Worm (Caenorhabditis elegans): ENCODE results near the gene fbxc-26.

Gene fbxc-26

DNA sequence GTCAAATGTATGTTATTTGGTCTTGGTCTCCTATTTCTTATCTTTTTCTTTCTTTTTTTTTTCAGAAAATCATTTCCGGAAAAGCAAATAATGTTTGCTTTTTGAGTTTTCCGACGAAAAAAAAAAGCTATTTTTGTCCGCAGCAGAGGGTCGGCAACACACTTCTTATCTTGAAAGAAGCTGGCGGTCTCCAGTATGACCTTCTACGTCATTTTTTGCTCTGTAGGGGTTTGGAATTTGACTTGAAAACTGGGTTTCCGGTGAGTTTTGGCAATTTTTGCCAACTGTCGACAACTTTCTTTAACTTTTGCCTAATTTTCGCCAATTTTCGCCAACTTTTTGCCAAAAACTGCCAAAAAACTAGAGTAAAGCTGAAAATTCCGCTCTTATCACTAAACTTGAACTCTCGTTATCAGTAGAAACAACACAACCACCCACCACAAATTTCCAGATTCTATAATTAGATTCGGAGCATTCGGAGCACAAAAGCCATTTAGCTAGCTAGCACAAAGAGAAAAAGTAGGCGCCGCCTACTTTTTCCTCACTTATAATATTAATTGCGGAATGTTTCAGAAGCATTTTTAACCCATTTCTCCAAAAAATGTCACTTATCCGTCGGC, 24.1 kb downstream of the fbxc-26 start, which contains the start of gene nhx-6:
nhx-6 (plus strand) TSS at position 570 of the 620 bp plus-strand sequence.
- TF ChIP-seq nhr-76 (tag; optimal IDR thresholded peaks at IDR 0.05) (no peak), fos-1 (tag; optimal IDR thresholded peaks at IDR 0.05) (no peak), unc-39 (tag; optimal IDR thresholded peaks at IDR 0.05) (no peak), nhr-43 (tag; optimal IDR thresholded peaks at IDR 0.05; ENCODE audit: poor library complexity, severe bottlenecking) (no peak), tbx-2 (tag; optimal IDR thresholded peaks at IDR 0.05) (no peak), lin-15B (tag; optimal IDR thresholded peaks at IDR 0.05) (no peak), elt-2 (tag; optimal IDR thresholded peaks at IDR 0.05) (peak; percentile 66), eor-1 (tag; optimal IDR thresholded peaks at IDR 0.05) (no peak), sea-2 (GFP tag; optimal IDR thresholded peaks at IDR 0.05) (no peak), ztf-11 (tag; optimal IDR thresholded peaks at IDR 0.05) (no peak), hmg-11 (tag; optimal IDR thresholded peaks at IDR 0.05) (no peak), nhr-12 (tag; optimal IDR thresholded peaks at IDR 0.05) (no peak), pqm-1 (tag; optimal IDR thresholded peaks at IDR 0.05) (peak; percentile 5), elt-3 (tag; optimal IDR thresholded peaks at IDR 0.05) (no peak), fkh-10 (GFP tag; optimal IDR thresholded peaks at IDR 0.05) (no peak), nhr-28 (tag; optimal IDR thresholded peaks at IDR 0.05) (no peak)

DNA sequence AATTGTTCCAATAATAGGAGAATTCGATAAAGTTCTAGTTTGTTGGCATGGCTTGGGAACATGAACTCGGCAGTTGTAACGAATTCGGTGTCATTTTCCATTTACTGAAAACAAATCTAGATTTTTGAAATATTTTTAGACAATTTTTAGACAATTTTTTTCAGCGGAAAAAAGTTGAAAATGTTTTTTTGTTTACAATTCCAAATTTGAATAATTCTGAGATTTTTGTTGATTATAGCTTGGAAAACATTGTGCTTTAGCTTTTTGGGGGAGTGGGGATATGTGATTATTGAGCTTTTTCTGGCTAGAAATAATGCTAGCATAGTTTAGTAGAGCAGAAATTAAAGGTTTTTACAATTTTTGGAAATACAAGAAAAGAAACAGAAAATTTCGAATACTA, 25.5 kb downstream of the fbxc-26 start, which contains the start of gene srw-97:
srw-97 (minus strand) TSS at position 101 of the 400 bp plus-strand sequence.
- TF ChIP-seq lin-39 (tag; optimal IDR thresholded peaks at IDR 0.05), result no peak
- TF ChIP-seq nhr-77 (tag; optimal IDR thresholded peaks at IDR 0.05), result no peak
- no peak for TF ChIP-seq ama-1 (optimal IDR thresholded peaks at IDR 0.05)
- TF ChIP-seq ztf-11 (tag; optimal IDR thresholded peaks at IDR 0.05), result no peak
- TF ChIP-seq R02D3.7 (tag; optimal IDR thresholded peaks at IDR 0.05), result no peak
- no peak for TF ChIP-seq hmg-11 (tag; optimal IDR thresholded peaks at IDR 0.05)
- TF ChIP-seq aly-2 (tag; optimal IDR thresholded peaks at IDR 0.05), result no peak
- TF ChIP-seq nhr-43 (tag; optimal IDR thresholded peaks at IDR 0.05; ENCODE audit: poor library complexity, severe bottlenecking), result no peak
- TF ChIP-seq nhr-25 (tag; optimal IDR thresholded peaks at IDR 0.05), result no peak
- no peak for TF ChIP-seq ceh-16 (tag; optimal IDR thresholded peaks at IDR 0.05)
- TF ChIP-seq tbx-2 (tag; optimal IDR thresholded peaks at IDR 0.05), result no peak
- TF ChIP-seq unc-62 (GFP tag; optimal IDR thresholded peaks at IDR 0.05), result no peak
- TF ChIP-seq nhr-23 (tag; optimal IDR thresholded peaks at IDR 0.05), result no peak
- TF ChIP-seq ceh-28 (tag; optimal IDR thresholded peaks at IDR 0.05), result no peak
- TF ChIP-seq fos-1 (tag; optimal IDR thresholded peaks at IDR 0.05), result no peak

DNA sequence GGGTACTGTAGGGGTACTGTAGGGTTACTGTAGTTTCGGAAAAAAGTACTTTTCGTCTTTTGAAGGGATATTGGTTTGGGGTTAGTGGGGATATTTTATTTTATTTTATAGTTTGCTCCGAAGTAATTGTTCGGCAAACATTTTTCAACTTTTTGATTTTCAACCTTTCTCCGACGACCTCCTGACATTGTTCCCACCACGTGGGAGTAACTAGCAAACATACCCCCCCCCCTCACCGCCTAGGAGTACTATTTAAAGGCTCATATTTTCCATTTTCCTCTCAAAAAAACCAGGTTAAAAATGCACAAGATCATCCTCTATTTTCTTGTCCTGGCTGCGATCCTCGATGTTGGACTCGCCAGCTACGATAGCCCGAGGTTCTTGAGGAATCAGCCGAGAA, 28.4 kb downstream of the fbxc-26 start, which contains the start of gene srlf-29:
srlf-29 (plus strand) TSS at position 301 of the 400 bp plus-strand sequence.
- TF ChIP-seq nhr-28 (tag; optimal IDR thresholded peaks at IDR 0.05) (no peak), mdl-1 (tag; optimal IDR thresholded peaks at IDR 0.05) (no peak), fkh-2 (tag; optimal IDR thresholded peaks at IDR 0.05) (no peak), aly-2 (tag; optimal IDR thresholded peaks at IDR 0.05) (no peak), ama-1 (optimal IDR thresholded peaks at IDR 0.05) (no peak), eor-1 (tag; optimal IDR thresholded peaks at IDR 0.05) (no peak), egl-5 (tag; optimal IDR thresholded peaks at IDR 0.05) (no peak), nhr-25 (tag; optimal IDR thresholded peaks at IDR 0.05) (no peak)

DNA sequence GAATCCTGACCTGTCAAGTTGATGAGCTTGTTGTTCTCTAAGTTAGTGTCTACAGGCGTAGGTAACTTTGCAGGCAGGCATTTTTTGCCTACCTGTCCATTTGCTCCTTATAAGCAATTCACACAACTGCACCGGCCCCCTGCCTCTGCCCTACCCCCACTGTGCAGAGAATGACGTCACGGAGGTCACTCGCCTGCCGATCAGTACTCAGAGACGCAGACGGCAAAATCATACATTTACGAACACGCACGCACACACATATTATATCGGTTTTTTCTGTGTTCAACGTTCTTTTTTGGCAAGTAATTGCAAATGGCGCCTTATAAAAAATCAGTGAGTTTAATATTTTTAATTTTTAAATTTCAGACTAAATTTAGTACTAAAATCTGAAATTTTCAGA, 30.9 kb downstream of the fbxc-26 start, which contains the start of gene duxl-1:
duxl-1 (plus strand) TSS at position 184 of the 400 bp plus-strand sequence.
- no peak for TF ChIP-seq fkh-2 (tag; optimal IDR thresholded peaks at IDR 0.05)
- no peak for TF ChIP-seq tbx-2 (tag; optimal IDR thresholded peaks at IDR 0.05)
- TF ChIP-seq lin-15B (tag; optimal IDR thresholded peaks at IDR 0.05), result peak; percentile 6
- TF ChIP-seq nhr-237 (tag; optimal IDR thresholded peaks at IDR 0.05), result no peak
- peak; percentile 37 for TF ChIP-seq nhr-23 (tag; optimal IDR thresholded peaks at IDR 0.05)
- peak; percentile 9 for TF ChIP-seq nhr-25 (tag; optimal IDR thresholded peaks at IDR 0.05)
- TF ChIP-seq elt-3 (tag; optimal IDR thresholded peaks at IDR 0.05), result no peak
- peak; percentile 54 for TF ChIP-seq elt-2 (tag; optimal IDR thresholded peaks at IDR 0.05)
- no peak for TF ChIP-seq ztf-4 (tag; optimal IDR thresholded peaks at IDR 0.05)

DNA sequence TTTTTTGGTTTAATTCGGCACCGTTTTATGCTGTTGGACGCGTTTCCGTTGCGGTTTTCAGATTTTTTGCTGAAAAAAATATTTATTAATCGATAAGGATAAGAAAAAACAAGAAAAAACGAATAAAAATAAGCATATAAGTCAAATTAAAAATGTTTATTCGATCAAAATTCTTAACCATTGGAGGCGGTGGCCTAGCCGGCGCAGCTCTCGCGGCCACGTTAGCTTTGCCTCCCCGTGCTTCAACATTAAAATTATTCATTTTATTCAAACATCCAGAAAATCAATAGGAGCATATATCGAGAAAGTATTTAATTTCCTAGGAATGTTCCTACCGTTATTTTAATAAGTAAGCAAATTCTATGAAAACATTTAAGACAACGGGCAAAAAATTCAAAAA, 31.5 kb downstream of the fbxc-26 start, which contains the start of gene ZC204.14:
ZC204.14 (minus strand) TSS at position 69 of the 400 bp plus-strand sequence.
- TF ChIP-seq aly-2 (tag; optimal IDR thresholded peaks at IDR 0.05) (no peak), pqm-1 (tag; optimal IDR thresholded peaks at IDR 0.05) (no peak), mml-1 (tag; optimal IDR thresholded peaks at IDR 0.05) (no peak), nhr-77 (tag; optimal IDR thresholded peaks at IDR 0.05) (no peak), nfya-1 (tag; optimal IDR thresholded peaks at IDR 0.05; ENCODE audit: insufficient read depth) (no peak), jun-1 (tag; optimal IDR thresholded peaks at IDR 0.05) (no peak), R02D3.7 (tag; optimal IDR thresholded peaks at IDR 0.05) (no peak), nhr-28 (tag; optimal IDR thresholded peaks at IDR 0.05) (no peak), nhr-25 (tag; optimal IDR thresholded peaks at IDR 0.05) (no peak), nhr-43 (tag; optimal IDR thresholded peaks at IDR 0.05; ENCODE audit: poor library complexity, severe bottlenecking) (no peak), ztf-11 (tag; optimal IDR thresholded peaks at IDR 0.05) (no peak), fkh-2 (tag; optimal IDR thresholded peaks at IDR 0.05) (no peak), nhr-237 (tag; optimal IDR thresholded peaks at IDR 0.05) (no peak)
